Fruit fly (Drosophila melanogaster): ENCODE data around the gene spd-2.

The spd-2 gene

dm6 chr3L:16638639-16639388, 44.0 kb upstream of the spd-2 start:
- TF ChIP-seq CG5204 (GFP tag; optimal IDR thresholded peaks at IDR 0.05) (no peak), Mnt (GFP tag; optimal IDR thresholded peaks at IDR 0.05) (no peak), CG33017 (tag; optimal IDR thresholded peaks at IDR 0.05) (no peak), pad (GFP tag; optimal IDR thresholded peaks at IDR 0.05) (no peak), CG11617 (GFP tag; optimal IDR thresholded peaks at IDR 0.05) (no peak), CG7045 (GFP tag; optimal IDR thresholded peaks at IDR 0.05) (no peak), toe (GFP tag; optimal IDR thresholded peaks at IDR 0.05) (no peak), CG1620 (GFP tag; optimal IDR thresholded peaks at IDR 0.05) (no peak), Hr96 (GFP tag; optimal IDR thresholded peaks at IDR 0.05) (no peak), tj (GFP tag; optimal IDR thresholded peaks at IDR 0.05) (no peak), bab1 (GFP tag; optimal IDR thresholded peaks at IDR 0.05) (no peak), cnc (optimal IDR thresholded peaks at IDR 0.05) (no peak), kay (GFP tag; ENCODE audit: borderline replicate concordance) (no peak), Clk (GFP tag; optimal IDR thresholded peaks at IDR 0.05) (no peak), cic (GFP tag; optimal IDR thresholded peaks at IDR 0.05) (no peak), ovo (GFP tag; optimal IDR thresholded peaks at IDR 0.05) (no peak), Crg-1 (GFP tag; optimal IDR thresholded peaks at IDR 0.05) (no peak), CG12768 (GFP tag; optimal IDR thresholded peaks at IDR 0.05) (no peak)

dm6 chr3L:16635566-16636210, 40.9 kb upstream of the spd-2 start:
- TF ChIP-seq tj (GFP tag; optimal IDR thresholded peaks at IDR 0.05) (peak; percentile 51), kay (GFP tag; ENCODE audit: borderline replicate concordance) (peak; percentile 50), cic (GFP tag; optimal IDR thresholded peaks at IDR 0.05) (no peak)

- TF ChIP-seq bab1 (GFP tag; optimal IDR thresholded peaks at IDR 0.05) (no peak), Crg-1 (GFP tag; optimal IDR thresholded peaks at IDR 0.05) (no peak), Clk (GFP tag; optimal IDR thresholded peaks at IDR 0.05) (no peak), CG5204 (GFP tag; optimal IDR thresholded peaks at IDR 0.05) (peak; percentile 12), cnc (optimal IDR thresholded peaks at IDR 0.05) (no peak)
These were observed 39.7 kb upstream of the spd-2 start for dm6 chr3L:16634529-16634928.

- TF ChIP-seq Mnt (GFP tag; optimal IDR thresholded peaks at IDR 0.05) (no peak), Crg-1 (GFP tag; optimal IDR thresholded peaks at IDR 0.05) (no peak), Hr96 (GFP tag; optimal IDR thresholded peaks at IDR 0.05) (no peak), tj (GFP tag; optimal IDR thresholded peaks at IDR 0.05) (no peak), kay (GFP tag; ENCODE audit: borderline replicate concordance) (no peak), CG1620 (GFP tag; optimal IDR thresholded peaks at IDR 0.05) (no peak), CG12768 (GFP tag; optimal IDR thresholded peaks at IDR 0.05) (no peak), CG33017 (tag; optimal IDR thresholded peaks at IDR 0.05) (no peak), CG7045 (GFP tag; optimal IDR thresholded peaks at IDR 0.05) (no peak), CG14711 (tag; optimal IDR thresholded peaks at IDR 0.05) (no peak), cic (GFP tag; optimal IDR thresholded peaks at IDR 0.05) (no peak), bab1 (GFP tag; optimal IDR thresholded peaks at IDR 0.05) (no peak), ovo (GFP tag; optimal IDR thresholded peaks at IDR 0.05) (no peak), CG11617 (GFP tag; optimal IDR thresholded peaks at IDR 0.05) (no peak), toe (GFP tag; optimal IDR thresholded peaks at IDR 0.05) (no peak)
These were observed 39.3 kb upstream of the spd-2 start for dm6 chr3L:16634091-16634490.

dm6 chr3L:16631844-16632537, 37.2 kb upstream of the spd-2 start:
- no peak for TF ChIP-seq Hr96 (GFP tag; optimal IDR thresholded peaks at IDR 0.05)

dm6 chr3L:16629793-16630192, 35.0 kb upstream of the spd-2 start:
- TF ChIP-seq Hr96 (GFP tag; optimal IDR thresholded peaks at IDR 0.05): no peak

- TF ChIP-seq Mnt (GFP tag; optimal IDR thresholded peaks at IDR 0.05): no peak
- TF ChIP-seq CG5204 (GFP tag; optimal IDR thresholded peaks at IDR 0.05): no peak
- TF ChIP-seq CG7045 (GFP tag; optimal IDR thresholded peaks at IDR 0.05): no peak
- no peak for TF ChIP-seq bab1 (GFP tag; optimal IDR thresholded peaks at IDR 0.05)
- TF ChIP-seq Clk (GFP tag; optimal IDR thresholded peaks at IDR 0.05): no peak
- no peak for TF ChIP-seq CG7101 (tag; optimal IDR thresholded peaks at IDR 0.05)
- TF ChIP-seq CG14711 (tag; optimal IDR thresholded peaks at IDR 0.05): no peak
- TF ChIP-seq CG11617 (GFP tag; optimal IDR thresholded peaks at IDR 0.05): no peak
- TF ChIP-seq Hr96 (GFP tag; optimal IDR thresholded peaks at IDR 0.05): no peak
- TF ChIP-seq tj (GFP tag; optimal IDR thresholded peaks at IDR 0.05): no peak
- no peak for TF ChIP-seq CG33017 (tag; optimal IDR thresholded peaks at IDR 0.05)
- no peak for TF ChIP-seq cic (GFP tag; optimal IDR thresholded peaks at IDR 0.05)
These were observed 31.4 kb upstream of the spd-2 start for dm6 chr3L:16626199-16626598.

Data from whole organism, adult.